Worm (Caenorhabditis elegans): Measurements from ENCODE around the gene T12B3.3.

The T12B3.3 gene

DNA sequence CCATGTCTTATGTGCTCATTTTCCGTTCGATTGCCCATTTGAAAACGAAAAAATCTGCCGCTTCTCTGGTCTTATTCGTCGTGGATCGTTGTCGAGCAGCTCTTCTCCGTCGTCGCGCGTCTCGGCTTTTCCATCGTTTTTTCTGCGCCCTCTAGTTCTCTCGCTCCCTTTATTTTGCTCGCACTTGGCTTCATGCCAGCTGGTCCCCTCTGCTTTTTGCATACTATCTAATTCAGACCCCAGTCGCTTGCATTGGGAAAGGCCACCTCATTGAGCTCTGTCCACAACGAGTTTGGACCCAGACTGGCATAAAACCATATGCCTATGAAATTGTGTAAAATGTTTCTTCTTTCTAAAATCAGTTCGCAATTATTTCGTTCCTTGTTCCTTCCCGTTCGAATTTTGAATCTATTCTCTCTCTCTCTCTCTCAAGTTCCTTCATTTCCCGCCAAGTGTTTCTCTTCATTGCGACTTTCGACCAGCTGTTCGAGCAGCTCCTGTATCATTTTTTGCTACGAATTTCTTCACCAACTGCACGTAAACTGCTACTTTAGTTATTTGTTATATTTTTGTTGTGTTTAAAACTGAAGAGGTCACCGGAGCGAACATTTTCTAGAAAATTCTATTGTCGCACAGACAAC, 15.3 kb downstream of the T12B3.3 start:
- TF ChIP-seq K11D2.4 (GFP tag; IDR thresholded peaks at IDR 0.05) (no peak), hlh-12 (tag; optimal IDR thresholded peaks at IDR 0.05) (no peak), hmg-1.2 (GFP tag; IDR thresholded peaks at IDR 0.05) (peak; percentile 38; the same call in 1 of the 2 replicates), lin-26 (GFP tag; IDR thresholded peaks at IDR 0.05) (0 out of 2 replicates have a peak, but pooled peaks have one; percentile 26), T26A5.8 (tag; optimal IDR thresholded peaks at IDR 0.05) (no peak), attf-3 (GFP tag; conservative IDR thresholded peaks at IDR 0.05) (no peak), sea-2 (GFP tag; IDR thresholded peaks at IDR 0.05) (no peak), lag-1 (GFP tag; IDR thresholded peaks at IDR 0.05) (no peak), zfh-2 (GFP tag; conservative IDR thresholded peaks at IDR 0.05) (peak; percentile 74), B0019.2 (GFP tag; conservative IDR thresholded peaks at IDR 0.05) (no peak), madf-3 (GFP tag; IDR thresholded peaks at IDR 0.05) (0 out of 2 replicates have a peak, but pooled peaks have one; percentile 53), B0261.1 (tag; optimal IDR thresholded peaks at IDR 0.05) (no peak), cebp-1 (GFP tag; IDR thresholded peaks at IDR 0.05) (no peak), cebp-1 (tag; optimal IDR thresholded peaks at IDR 0.05) (peak; percentile 0), ceh-58 (GFP tag; IDR thresholded peaks at IDR 0.05) (no peak), lsy-27 (tag; optimal IDR thresholded peaks at IDR 0.05; ENCODE audit: borderline replicate concordance, insufficient read depth) (no peak), nfyb-1 (GFP tag; IDR thresholded peaks at IDR 0.05) (no peak), unc-62 (GFP tag; optimal IDR thresholded peaks at IDR 0.05) (no peak), dox-1 (GFP tag; IDR thresholded peaks at IDR 0.05) (0 out of 2 replicates have a peak, but pooled peaks have one; percentile 36), him-1 (tag; optimal IDR thresholded peaks at IDR 0.05) (no peak), K12H6.12 (tag; optimal IDR thresholded peaks at IDR 0.05) (peak; percentile 44), nhr-120 (GFP tag; IDR thresholded peaks at IDR 0.05) (no peak), mel-28 (tag; optimal IDR thresholded peaks at IDR 0.05; ENCODE audit: borderline replicate concordance) (no peak), mes-4 (tag; optimal IDR thresholded peaks at IDR 0.05) (no peak), hsf-1 (GFP tag; IDR thresholded peaks at IDR 0.05) (0 out of 2 replicates have a peak, but pooled peaks have one; percentile 44)

ce11 chrIV:7391534-7392343, 16.8 kb downstream of the T12B3.3 start:
- no peak for TF ChIP-seq madf-6 (GFP tag; IDR thresholded peaks at IDR 0.05)
- no peak for TF ChIP-seq ZK185.1 (tag; optimal IDR thresholded peaks at IDR 0.05; ENCODE audit: poor library complexity, severe bottlenecking)
- TF ChIP-seq ztf-28 (GFP tag; IDR thresholded peaks at IDR 0.05): no peak
- no peak for TF ChIP-seq tbp1 (GFP tag; optimal IDR thresholded peaks at IDR 0.05)
- TF ChIP-seq ekl-4 (GFP tag; IDR thresholded peaks at IDR 0.05): no peak
- no peak for TF ChIP-seq C17E4.6 (GFP tag; IDR thresholded peaks at IDR 0.05)
- no peak for TF ChIP-seq snpc-1.1 (tag; optimal IDR thresholded peaks at IDR 0.05; ENCODE audit: insufficient read depth)
- peak; percentile 38; the same call in 1 of the 2 replicates for TF ChIP-seq zfh-2 (GFP tag; conservative IDR thresholded peaks at IDR 0.05)
- TF ChIP-seq snpc-4 (GFP tag; optimal IDR thresholded peaks at IDR 0.05): peak; percentile 26
- TF ChIP-seq snpc-4 (tag; optimal IDR thresholded peaks at IDR 0.05): no peak
- TF ChIP-seq K12H6.12 (tag; optimal IDR thresholded peaks at IDR 0.05): peak; percentile 68
- no peak for TF ChIP-seq lin-35 (GFP tag; optimal IDR thresholded peaks at IDR 0.05)
- TF ChIP-seq cebp-1 (GFP tag; IDR thresholded peaks at IDR 0.05): peak; percentile 95
- TF ChIP-seq cebp-1 (tag; optimal IDR thresholded peaks at IDR 0.05): peak; percentile 98
- TF ChIP-seq somi-1 (GFP tag; optimal IDR thresholded peaks at IDR 0.05): peak; percentile 18
- TF ChIP-seq Y79H2A.3 (GFP tag; conservative IDR thresholded peaks at IDR 0.05): no peak
- TF ChIP-seq atf-7 (tag; optimal IDR thresholded peaks at IDR 0.05): peak; percentile 61
- no peak for TF ChIP-seq ztf-18 (tag; optimal IDR thresholded peaks at IDR 0.05)
- peak; percentile 58; the same call in 1 of the 2 replicates for TF ChIP-seq C06A6.2 (GFP tag; conservative IDR thresholded peaks at IDR 0.05)
- no peak for TF ChIP-seq mcd-1 (GFP tag; IDR thresholded peaks at IDR 0.05)
- no peak for TF ChIP-seq F55B11.4 (tag; optimal IDR thresholded peaks at IDR 0.05; ENCODE audit: borderline replicate concordance, insufficient read depth)

Data from whole organism, young adult.